Fruit fly (Drosophila melanogaster): ENCODE results near the gene CG3165.

- TF ChIP-seq usp (GFP tag; optimal IDR thresholded peaks at IDR 0.05) (no peak), pan (optimal IDR thresholded peaks at IDR 0.05) (no peak), psq (optimal IDR thresholded peaks at IDR 0.05) (no peak), CG8478 (optimal IDR thresholded peaks at IDR 0.05) (no peak), EcR (GFP tag; optimal IDR thresholded peaks at IDR 0.05) (no peak), Dll (optimal IDR thresholded peaks at IDR 0.05) (no peak)
Observed at dm6 chr2L:2972439-2972936, 4.4 kb upstream of the CG3165 start, which contains the start of the genes Rrp1 and gammaTub23C.

All from whole organism.